Fruit fly (Drosophila melanogaster) whole organism, embryonic: ENCODE results near the gene Rh2.

Experiments
- Ada2b ChIP-seq: fragments of 200-800 bp; sonication (Bioruptor generic); IDR thresholded peaks from 2 replicates; pipeline ENCODE4 v1.3.6; 2022; ENCODE audit warnings: missing biosample characterization, missing genetic modification characterization
- Awh ChIP-seq: fragments of 200-800 bp; sonication (Bioruptor generic); IDR thresholded peaks from 2 replicates; pipeline ENCODE4, ENCODE4 v1.3.6; 2022; ENCODE audit warnings: missing biosample characterization, missing genetic modification characterization
- BtbVII ChIP-seq: fragments of 200-800 bp; sonication (Bioruptor generic); optimal IDR thresholded peaks from 3 replicates; lab custom pipeline; 2017; ENCODE audit warnings: missing biosample characterization, mild to moderate bottlenecking, missing genetic modification characterization
- CG10979 ChIP-seq: fragments of 200-800 bp; sonication (Bioruptor generic); optimal IDR thresholded peaks from 2 replicates; lab custom pipeline; 2018; ENCODE audit warnings: missing biosample characterization, mild to moderate bottlenecking, missing genetic modification characterization, moderate library complexity
- CG13287 ChIP-seq: fragments of 200-800 bp; sonication (Bioruptor generic); IDR thresholded peaks from 2 replicates; pipeline ENCODE4 v1.3.6; 2022; ENCODE audit warnings: missing biosample characterization, missing genetic modification characterization; ENCODE audit not compliant: partially characterized antibody
- CG13424 ChIP-seq: fragments of 200-800 bp; sonication (Bioruptor generic); optimal IDR thresholded peaks from 2 replicates; lab custom pipeline; 2019; ENCODE audit warnings: missing biosample characterization, mild to moderate bottlenecking, missing genetic modification characterization, moderate library complexity
- CG14860 ChIP-seq: fragments of 200-800 bp; sonication (Bioruptor generic); IDR thresholded peaks from 3 replicates; pipeline ENCODE4 v1.3.6; 2022; ENCODE audit warnings: missing biosample characterization, missing genetic modification characterization; ENCODE audit not compliant: partially characterized antibody
- CG1529 ChIP-seq: fragments of 200-800 bp; sonication (Bioruptor generic); optimal IDR thresholded peaks from 3 replicates; lab custom pipeline; 2018; ENCODE audit warnings: missing biosample characterization, missing genetic modification characterization
- CG17361 ChIP-seq: fragments of 200-800 bp; sonication (Bioruptor generic); IDR thresholded peaks from 3 replicates; pipeline ENCODE4 v1.3.6; 2022; ENCODE audit warnings: missing biosample characterization, missing genetic modification characterization
- CG17568 ChIP-seq: fragments of 200-800 bp; sonication (Bioruptor generic); optimal IDR thresholded peaks from 2 replicates; lab custom pipeline; 2018; ENCODE audit warnings: missing biosample characterization, mild to moderate bottlenecking, missing genetic modification characterization, moderate library complexity
- CG2202 ChIP-seq: fragments of 200-800 bp; sonication (Bioruptor generic); optimal IDR thresholded peaks from 2 replicates; lab custom pipeline; 2018; ENCODE audit warnings: missing biosample characterization, mild to moderate bottlenecking, missing genetic modification characterization
- CG32532 ChIP-seq: fragments of 200-800 bp; sonication (Bioruptor generic); IDR thresholded peaks from 2 replicates; pipeline ENCODE4 v1.3.6; 2022; ENCODE audit warnings: missing biosample characterization, missing genetic modification characterization
- CG32767 ChIP-seq: fragments of 200-800 bp; sonication (Bioruptor generic); IDR thresholded peaks from 2 replicates; pipeline ENCODE4 v1.3.6; 2022; ENCODE audit warnings: missing biosample characterization, missing genetic modification characterization
- CG6272 ChIP-seq: fragments of 200-800 bp; sonication (Bioruptor generic); IDR thresholded peaks from 2 replicates; pipeline ENCODE4 v1.3.6; 2022; ENCODE audit warnings: missing biosample characterization, missing genetic modification characterization
- CG8388 ChIP-seq: fragments of 200-800 bp; sonication (Bioruptor generic); optimal IDR thresholded peaks from 2 replicates; lab custom pipeline; 2019; ENCODE audit warnings: missing biosample characterization, mild to moderate bottlenecking, missing genetic modification characterization, moderate library complexity
- Dip3 ChIP-seq: fragments of 200-800 bp; sonication (Bioruptor generic); optimal IDR thresholded peaks from 3 replicates; lab custom pipeline; 2016; ENCODE audit warnings: missing biosample characterization, missing genetic modification characterization
- Doc3 ChIP-seq: fragments of 200-800 bp; sonication (Bioruptor generic); IDR thresholded peaks from 3 replicates; pipeline ENCODE4 v1.3.6; 2022; ENCODE audit warnings: missing biosample characterization, missing genetic modification characterization; ENCODE audit not compliant: partially characterized antibody
- H15 ChIP-seq: fragments of 200-800 bp; sonication (Bioruptor generic); IDR thresholded peaks from 3 replicates; pipeline ENCODE4 v1.3.6; 2022; ENCODE audit warnings: missing biosample characterization, missing genetic modification characterization
- Kr ChIP-seq: fragments of 200-800 bp; sonication (Bioruptor generic); optimal IDR thresholded peaks from 2 replicates; lab custom pipeline; 2017; ENCODE audit warnings: missing biosample characterization, mild to moderate bottlenecking, missing genetic modification characterization
- PHDP ChIP-seq: fragments of 200-800 bp; sonication (Bioruptor generic); optimal IDR thresholded peaks from 3 replicates; lab custom pipeline; 2018; ENCODE audit warnings: missing biosample characterization, mild to moderate bottlenecking, missing genetic modification characterization, moderate library complexity
- Pdp1 ChIP-seq, 2 experiments: fragments of 200-800 bp; sonication (Bioruptor generic); optimal IDR thresholded peaks; 3 replicates each; lab custom pipeline; 2016; ENCODE audit warnings: missing biosample characterization in 2 of 2, missing genetic modification characterization in 2 of 2, mild to moderate bottlenecking in 1 of 2, moderate library complexity in 1 of 2
- YL-1 ChIP-seq: fragments of 200-800 bp; sonication (Bioruptor generic); optimal IDR thresholded peaks from 3 replicates; lab custom pipeline; 2017; ENCODE audit warnings: missing biosample characterization, mild to moderate bottlenecking, missing genetic modification characterization
- abd-A ChIP-seq: fragments of 200-800 bp; sonication (Bioruptor generic); optimal IDR thresholded peaks from 3 replicates; lab custom pipeline; 2019; ENCODE audit warnings: missing biosample characterization, mild to moderate bottlenecking, missing genetic modification characterization, moderate library complexity
- crol ChIP-seq: fragments of 200-800 bp; sonication (Bioruptor generic); IDR thresholded peaks from 2 replicates; pipeline ENCODE4 v1.3.6; 2022; ENCODE audit warnings: missing biosample characterization, missing genetic modification characterization
- danr ChIP-seq: fragments of 200-800 bp; sonication (Bioruptor generic); IDR thresholded peaks from 2 replicates; pipeline ENCODE4 v1.3.6; 2022; ENCODE audit warnings: missing biosample characterization, missing genetic modification characterization
- dmrt11E ChIP-seq: fragments of 200-800 bp; sonication (Bioruptor generic); optimal IDR thresholded peaks from 3 replicates; lab custom pipeline; 2018; ENCODE audit warnings: missing biosample characterization, mild to moderate bottlenecking, missing genetic modification characterization, moderate library complexity
- dmrt99B ChIP-seq: fragments of 200-800 bp; sonication (Bioruptor generic); optimal IDR thresholded peaks from 2 replicates; lab custom pipeline; 2018; ENCODE audit warnings: missing biosample characterization, mild to moderate bottlenecking, missing genetic modification characterization, moderate library complexity
- dpn ChIP-seq, 2 experiments: fragments of 200-800 bp; sonication (Bioruptor generic); optimal IDR thresholded peaks; 3 replicates each; lab custom pipeline; 2016; ENCODE audit warnings: missing biosample characterization in 2 of 2, missing genetic modification characterization in 2 of 2
- eve ChIP-seq, 2 experiments: fragments of >200 bp; optimal IDR thresholded peaks; 2 replicates each; lab custom pipeline; 2017; ENCODE audit warnings: missing biosample characterization in 2 of 2, missing genetic modification characterization in 2 of 2
- exex ChIP-seq: fragments of 200-800 bp; sonication (Bioruptor generic); optimal IDR thresholded peaks from 4 replicates; lab custom pipeline; 2018; ENCODE audit warnings: missing biosample characterization, mild to moderate bottlenecking, missing genetic modification characterization, moderate library complexity
- ham ChIP-seq: fragments of 200-800 bp; sonication (Bioruptor generic); IDR thresholded peaks from 2 replicates; pipeline ENCODE4 v1.3.6; 2022; ENCODE audit warnings: missing biosample characterization, missing genetic modification characterization
- inv ChIP-seq: fragments of 200-800 bp; sonication (Bioruptor generic); IDR thresholded peaks from 2 replicates; pipeline ENCODE4 v1.3.6; 2022; ENCODE audit warnings: missing biosample characterization, missing genetic modification characterization; ENCODE audit not compliant: partially characterized antibody
- kah ChIP-seq: fragments of 200-800 bp; sonication (Bioruptor generic); optimal IDR thresholded peaks from 2 replicates; lab custom pipeline; 2018; ENCODE audit warnings: missing biosample characterization, mild to moderate bottlenecking, missing genetic modification characterization
- kay ChIP-seq: fragments of 200-800 bp; sonication (Bioruptor generic); optimal IDR thresholded peaks from 2 replicates; lab custom pipeline; 2016; ENCODE audit warnings: missing biosample characterization, missing genetic modification characterization
- ken ChIP-seq: fragments of 200-800 bp; sonication (Bioruptor generic); IDR thresholded peaks from 3 replicates; pipeline ENCODE4 v1.3.6; 2022; ENCODE audit warnings: missing biosample characterization, missing genetic modification characterization
- mam ChIP-seq: fragments of 200-800 bp; sonication (Bioruptor generic); optimal IDR thresholded peaks from 3 replicates; lab custom pipeline; 2016; ENCODE audit warnings: missing biosample characterization, missing genetic modification characterization
- oc ChIP-seq: fragments of 200-800 bp; sonication (Bioruptor generic); optimal IDR thresholded peaks from 2 replicates; lab custom pipeline; 2018; ENCODE audit warnings: missing biosample characterization, mild to moderate bottlenecking, missing genetic modification characterization, moderate library complexity
- onecut ChIP-seq: fragments of 200-800 bp; sonication (Bioruptor generic); IDR thresholded peaks from 2 replicates; pipeline ENCODE4 v1.3.6; 2022; ENCODE audit warnings: missing biosample characterization, missing genetic modification characterization
- pho ChIP-seq: fragments of 200-800 bp; sonication (Bioruptor generic); optimal IDR thresholded peaks from 2 replicates; lab custom pipeline; 2016; ENCODE audit warnings: missing biosample characterization, missing genetic modification characterization
- pros ChIP-seq: fragments of 200-800 bp; sonication (Bioruptor generic); optimal IDR thresholded peaks from 3 replicates; lab custom pipeline; 2019; ENCODE audit warnings: missing biosample characterization, mild to moderate bottlenecking, missing genetic modification characterization, moderate library complexity
- sc ChIP-seq, 3 experiments: fragments of >200 bp in 2 of 3; fragments of 200-800 bp in 1 of 3; sonication (Bioruptor generic) in 1 of 3; optimal IDR thresholded peaks; 2 replicates in 2 of 3; 3 replicates in 1 of 3; lab custom pipeline; 2017; ENCODE audit warnings: mild to moderate bottlenecking in 1 of 3, missing biosample characterization in 1 of 3, missing genetic modification characterization in 1 of 3, missing genetic modification reagents in 1 of 3
- sens ChIP-seq: fragments of 200-800 bp; sonication (Bioruptor generic); peaks from one replicate; lab custom pipeline; 2016; ENCODE audit warnings: missing biosample characterization, missing genetic modification characterization
- seq ChIP-seq: fragments of 200-800 bp; sonication (Bioruptor generic); IDR thresholded peaks from 2 replicates; pipeline ENCODE4 v1.3.6; 2022; ENCODE audit warnings: missing biosample characterization, missing genetic modification characterization
- ssp ChIP-seq: fragments of 200-800 bp; sonication (Bioruptor generic); IDR thresholded peaks from 2 replicates; pipeline ENCODE4 v1.3.6; 2022; ENCODE audit warnings: missing biosample characterization, missing genetic modification characterization
- stwl ChIP-seq: fragments of 200-800 bp; sonication (Bioruptor generic); optimal IDR thresholded peaks from 3 replicates; lab custom pipeline; 2018; ENCODE audit warnings: missing biosample characterization, mild to moderate bottlenecking, missing genetic modification characterization, moderate library complexity
- tgo ChIP-seq: fragments of 200-800 bp; sonication (Bioruptor generic); IDR thresholded peaks from 3 replicates; pipeline ENCODE4 v1.3.6; 2022; ENCODE audit warnings: missing biosample characterization, missing genetic modification characterization
- yki ChIP-seq: fragments of >200 bp; optimal IDR thresholded peaks from 3 replicates; lab custom pipeline; 2018
- zen2 ChIP-seq: fragments of 200-800 bp; sonication (Bioruptor generic); IDR thresholded peaks from 3 replicates; pipeline ENCODE4 v1.3.6; 2022; ENCODE audit warnings: missing biosample characterization, missing genetic modification characterization; ENCODE audit not compliant: partially characterized antibody

Gene Rh2

dm6 chr3R:18905921-18906878, 7.0 kb downstream of the Rh2 start, which contains the start of gene EndoA (continued):
- TF ChIP-seq inv (GFP tag; lab: Robert Waterston, UW) (peak; percentile 78), onecut (GFP tag; lab: Robert Waterston, UW) (peak; percentile 100), Pdp1 (GFP tag; optimal IDR thresholded peaks at IDR 0.05; lab: Kevin White, UChicago) (peak in 1 of 2 experiments; percentile 16), ken (no peak), oc (tag; lab: Kevin White, UChicago) (peak; percentile 40), CG14860 (GFP tag; lab: Robert Waterston, UW) (peak; percentile 55; the same call in 1 of the 3 replicates), CG32532 (GFP tag; lab: Robert Waterston, UW) (peak; percentile 78; the same call in 1 of the 2 replicates), kah (GFP tag; lab: Kevin White, UChicago) (peak; percentile 24), crol (GFP tag; lab: Robert Waterston, UW) (peak; percentile 58), ham (GFP tag; lab: Robert Waterston, UW) (no peak), CG1529 (GFP tag; lab: Kevin White, UChicago) (no peak), CG2202 (no peak), stwl (tag; lab: Kevin White, UChicago) (peak; percentile 78), YL-1 (GFP tag; lab: Kevin White, UChicago) (peak; percentile 79), abd-A (tag; lab: Kevin White, UChicago) (peak; percentile 54), pho (GFP tag; lab: Kevin White, UChicago) (no peak), sens (GFP tag; lab: Kevin White, UChicago) (peak; percentile 46), dpn (GFP tag; optimal IDR thresholded peaks at IDR 0.05; lab: Kevin White, UChicago) (peak in 1 of 2 experiments; percentile 54), Kr (GFP tag; lab: Kevin White, UChicago) (no peak), Ada2b (peak; percentile 27; the same call in 1 of the 2 replicates), CG17361 (GFP tag; lab: Robert Waterston, UW) (peak; percentile 74), yki (lab: Kevin White, UChicago) (no peak), seq (GFP tag; lab: Robert Waterston, UW) (no peak), CG17568 (GFP tag; lab: Kevin White, UChicago) (no peak), CG8388 (GFP tag; lab: Kevin White, UChicago) (peak; percentile 37), CG6272 (GFP tag; lab: Robert Waterston, UW) (no peak), Awh (GFP tag; lab: Robert Waterston, UW) (no peak), kay (no peak), CG32767 (peak; percentile 88), PHDP (peak; percentile 48), BtbVII (GFP tag; lab: Kevin White, UChicago) (no peak), pros (GFP tag; lab: Kevin White, UChicago) (no peak), zen2 (GFP tag; lab: Robert Waterston, UW) (peak; percentile 41; the same call in 1 of the 3 replicates), CG10979 (tag; lab: Kevin White, UChicago) (peak; percentile 28), H15 (GFP tag; lab: Robert Waterston, UW) (no peak), Dip3 (GFP tag; lab: Kevin White, UChicago) (no peak), exex (tag; lab: Kevin White, UChicago) (peak; percentile 26), Doc3 (GFP tag; lab: Robert Waterston, UW) (peak; percentile 57; the same call in 2 of the 3 replicates), tgo (peak; percentile 54), CG13287 (GFP tag; lab: Robert Waterston, UW) (peak; percentile 83), CG13424 (peak; percentile 58), mam (GFP tag; lab: Kevin White, UChicago) (peak; percentile 8), danr (GFP tag; lab: Robert Waterston, UW) (no peak), dmrt11E (tag; lab: Kevin White, UChicago) (peak; percentile 45), dmrt99B (tag; lab: Kevin White, UChicago) (peak; percentile 52), sc (optimal IDR thresholded peaks at IDR 0.05; lab: Kevin White, UChicago) (no peak), sc (GFP tag; optimal IDR thresholded peaks at IDR 0.05; lab: Kevin White, UChicago) (no peak), eve (GFP tag; optimal IDR thresholded peaks at IDR 0.05; lab: Kevin White, UChicago) (no peak), ssp (no peak)
